Fruit fly (Drosophila melanogaster) S2 (cell line): ENCODE results near the gene Cnot4.

Experiments used
- CG8478 ChIP-seq: fragments of >200 bp; optimal IDR thresholded peaks from 2 replicates; lab custom pipeline; 2018
- CTCF ChIP-seq, 2 experiments: fragments of >200 bp; optimal IDR thresholded peaks; 2 replicates each; lab custom pipeline; 2018

DNA sequence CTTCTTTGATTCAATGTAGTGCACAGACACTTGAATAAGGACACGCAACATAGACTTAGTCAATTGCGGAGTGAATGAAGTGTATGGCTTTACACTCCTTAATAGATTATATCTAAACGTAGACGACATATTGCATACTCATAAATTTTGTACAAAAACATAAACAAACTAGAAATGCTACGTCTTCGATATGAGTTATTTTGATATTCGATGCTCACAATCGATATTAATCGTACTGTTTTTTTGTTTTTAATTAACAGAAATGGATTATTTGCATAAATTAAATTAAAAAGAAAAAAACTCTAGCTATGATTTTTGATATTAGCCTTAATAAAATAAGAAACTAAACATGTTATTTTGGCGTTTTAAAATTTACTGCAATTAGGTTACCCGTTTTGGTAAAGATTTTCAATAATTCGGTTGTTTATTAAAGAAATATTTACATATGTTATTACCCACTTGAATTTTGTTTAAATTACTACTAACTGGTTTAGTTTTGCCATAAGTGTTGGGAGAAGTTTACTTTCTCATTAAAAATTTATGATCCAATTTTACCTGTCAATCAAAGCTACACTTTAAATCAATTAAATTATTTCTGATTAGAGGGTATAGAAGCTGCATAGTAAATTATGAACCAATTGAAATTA, 8.6 kb downstream of the Cnot4 start, which contains the start of the genes CG17768, LSm-4 and Ir31a:
- no peak for TF ChIP-seq CG8478
- TF ChIP-seq CTCF (optimal IDR thresholded peaks at IDR 0.05; lab: Kevin White, UChicago) = no peak
